Worm (Caenorhabditis elegans): ENCODE measurements around the gene nceh-1.

The nceh-1 gene

DNA sequence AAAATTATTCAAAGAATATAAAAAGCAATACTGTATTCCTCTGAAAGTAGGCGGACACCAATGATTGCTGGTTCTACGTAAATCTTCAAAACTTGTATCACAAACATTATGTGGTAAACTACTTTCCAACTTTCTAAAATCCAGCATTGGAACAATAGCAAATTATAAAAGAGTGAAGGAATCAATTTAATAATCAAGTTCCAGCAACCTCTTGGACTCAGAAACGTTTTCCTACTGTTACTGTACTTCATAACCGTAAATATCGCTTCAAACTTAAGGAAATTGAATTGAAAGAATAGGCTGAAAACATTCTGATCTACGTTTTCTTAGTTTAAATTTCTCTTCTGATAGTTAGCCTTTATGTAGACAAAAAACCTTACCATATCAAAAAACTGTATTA, 26.4 kb downstream of the nceh-1 start:
- no peak for TF ChIP-seq xbp-1 (tag; optimal IDR thresholded peaks at IDR 0.05)
- TF ChIP-seq unc-86 (tag; optimal IDR thresholded peaks at IDR 0.05) = no peak
- TF ChIP-seq ceh-8 (GFP tag; optimal IDR thresholded peaks at IDR 0.05) = no peak
- TF ChIP-seq efl-1 (optimal IDR thresholded peaks at IDR 0.05) = no peak
- TF ChIP-seq efl-1 (GFP tag; optimal IDR thresholded peaks at IDR 0.05 in 1 of 2) = peak in 1 of 2 experiments; percentile 68

DNA sequence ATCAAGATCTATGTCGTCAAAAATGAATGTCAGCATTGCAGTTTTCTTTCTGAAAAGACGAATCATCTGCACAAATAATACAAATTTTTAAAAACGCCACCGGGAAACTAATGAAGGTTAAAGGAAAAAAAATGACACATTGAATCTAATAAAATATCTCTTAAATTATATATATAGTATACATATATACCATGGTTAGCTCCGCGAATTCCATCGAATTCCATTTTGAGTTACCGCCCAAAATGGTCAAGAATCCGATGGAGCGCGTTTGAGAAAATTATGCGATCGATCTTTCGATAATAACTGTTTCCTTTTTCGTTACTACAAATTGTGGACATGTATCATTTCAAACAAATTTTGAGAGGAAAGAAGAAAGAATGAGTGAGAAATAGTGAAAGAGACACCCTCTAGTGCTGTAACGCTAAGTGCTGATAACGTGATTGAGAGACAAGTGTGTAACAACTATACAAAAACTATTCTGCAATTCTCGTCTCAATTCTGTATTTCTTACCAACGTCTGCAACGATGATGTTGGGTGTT, 28.1 kb downstream of the nceh-1 start, which contains the start of the genes C25F9.6 and C25F9.10:
Gene C25F9.6 (minus strand): TSS at position 51 of the 540 bp plus-strand sequence.
Gene C25F9.10 (plus strand): TSS at position 454 of the 540 bp plus-strand sequence.
- TF ChIP-seq ceh-63 (GFP tag; optimal IDR thresholded peaks at IDR 0.05) (no peak), skn-1 (tag; optimal IDR thresholded peaks at IDR 0.05) (no peak), efl-1 (optimal IDR thresholded peaks at IDR 0.05) (no peak), efl-1 (GFP tag; optimal IDR thresholded peaks at IDR 0.05 in 1 of 2) (peak in 1 of 2 experiments; percentile 97), xbp-1 (tag; optimal IDR thresholded peaks at IDR 0.05) (no peak), rnt-1 (tag; optimal IDR thresholded peaks at IDR 0.05) (no peak), tbx-2 (tag; optimal IDR thresholded peaks at IDR 0.05) (no peak), sup-37 (GFP tag; optimal IDR thresholded peaks at IDR 0.05) (no peak), Y116A8C.19 (tag; optimal IDR thresholded peaks at IDR 0.05; ENCODE audit: borderline replicate concordance) (no peak), elt-2 (tag; optimal IDR thresholded peaks at IDR 0.05) (peak; percentile 15), mdl-1 (tag; optimal IDR thresholded peaks at IDR 0.05) (no peak), F16B12.6 (tag; optimal IDR thresholded peaks at IDR 0.05) (no peak), hlh-17 (GFP tag; optimal IDR thresholded peaks at IDR 0.05; ENCODE audit: borderline replicate concordance) (no peak), ceh-90 (tag; optimal IDR thresholded peaks at IDR 0.05) (no peak), C16A3.4 (tag; optimal IDR thresholded peaks at IDR 0.05) (no peak), dpl-1 (GFP tag; optimal IDR thresholded peaks at IDR 0.05) (peak in 1 of 3 experiments; percentile 35), nhr-76 (tag; optimal IDR thresholded peaks at IDR 0.05) (no peak), mef-2 (tag; optimal IDR thresholded peaks at IDR 0.05) (no peak), aly-2 (tag; optimal IDR thresholded peaks at IDR 0.05) (no peak), nhr-20 (tag; optimal IDR thresholded peaks at IDR 0.05) (no peak), zag-1 (tag; optimal IDR thresholded peaks at IDR 0.05) (no peak), lir-3 (tag; optimal IDR thresholded peaks at IDR 0.05; ENCODE audit: poor library complexity) (no peak), ceh-82 (tag; optimal IDR thresholded peaks at IDR 0.05) (no peak), egl-27 (tag; optimal IDR thresholded peaks at IDR 0.05) (no peak), swsn-7 (tag; optimal IDR thresholded peaks at IDR 0.05) (no peak), mep-1 (tag; optimal IDR thresholded peaks at IDR 0.05) (no peak), pqm-1 (tag; optimal IDR thresholded peaks at IDR 0.05) (no peak), lin-35 (GFP tag; optimal IDR thresholded peaks at IDR 0.05) (peak in 1 of 2 experiments; percentile 72), nhr-12 (tag; optimal IDR thresholded peaks at IDR 0.05) (no peak), nhr-237 (tag; optimal IDR thresholded peaks at IDR 0.05) (no peak), nhr-90 (tag; optimal IDR thresholded peaks at IDR 0.05; ENCODE audit: poor library complexity) (no peak), fkh-10 (GFP tag; optimal IDR thresholded peaks at IDR 0.05) (no peak)

DNA sequence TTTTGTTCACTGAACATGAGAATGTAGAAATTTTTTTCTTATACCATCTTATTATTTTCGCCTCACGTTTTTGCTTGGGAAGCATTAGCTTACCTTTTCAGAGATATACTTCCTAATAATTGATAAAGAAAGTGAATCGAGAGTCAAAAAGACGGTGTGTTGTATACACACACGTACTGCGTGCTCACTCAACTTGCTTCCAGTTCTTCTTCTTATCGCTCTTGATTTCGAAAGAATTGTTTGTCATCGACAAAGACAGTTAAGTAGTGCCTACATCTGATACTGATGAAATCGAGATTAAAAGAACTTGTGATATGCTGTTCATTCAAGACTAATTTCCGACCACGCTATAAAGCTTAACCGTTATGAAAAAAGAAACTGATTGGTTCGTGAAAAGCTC, 33.4 kb downstream of the nceh-1 start, which contains the start of gene C25F9.5:
Gene C25F9.5 (minus strand): TSS at position 195 of the 400 bp plus-strand sequence.
- TF ChIP-seq elt-2 (tag; optimal IDR thresholded peaks at IDR 0.05) (peak; percentile 69), hlh-17 (GFP tag; optimal IDR thresholded peaks at IDR 0.05; ENCODE audit: borderline replicate concordance) (no peak), lin-35 (GFP tag; optimal IDR thresholded peaks at IDR 0.05) (peak in 1 of 2 experiments; percentile 26), fkh-8 (tag; optimal IDR thresholded peaks at IDR 0.05) (no peak), lin-14 (GFP tag; optimal IDR thresholded peaks at IDR 0.05) (no peak)

DNA sequence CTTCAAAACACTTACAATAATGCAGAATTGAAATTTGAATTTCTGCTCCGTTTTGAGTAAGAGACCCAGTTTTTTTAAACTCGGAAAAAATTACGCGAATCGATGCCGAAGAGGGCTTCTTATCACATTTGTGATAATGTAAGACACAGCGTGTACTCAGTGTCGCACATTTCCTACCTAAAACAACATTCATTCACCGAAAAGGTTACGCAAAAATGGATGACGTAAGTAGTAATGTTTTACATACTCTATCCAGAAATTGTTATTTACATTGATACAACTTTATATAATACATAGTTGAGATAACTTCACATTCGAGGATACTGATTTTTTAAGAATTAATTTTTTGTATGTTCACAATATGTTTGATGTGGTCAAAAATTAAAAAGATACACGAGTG, 39.2 kb downstream of the nceh-1 start, which contains the start of the genes C25F9.4 and C25F9.9:
Gene C25F9.4 (minus strand): TSS at position 101 of the 400 bp plus-strand sequence.
Gene C25F9.9 (plus strand): TSS at position 137 of the 400 bp plus-strand sequence.
- TF ChIP-seq ztf-11 (tag; optimal IDR thresholded peaks at IDR 0.05) = no peak
- peak; percentile 33 for TF ChIP-seq nhr-85 (tag)
